Worm (Caenorhabditis elegans) whole organism, mixed stage, embryonic: ENCODE measurements around the gene F10E9.2.
A peak's percentile ranks its signal among the peaks of the same experiment; 100 is the strongest.

Experiments
- M03D4.4 ChIP-seq: sonication (generic microtip); optimal IDR thresholded peaks from 2 replicates; lab custom pipeline; 2017; ENCODE audit warnings: mild to moderate bottlenecking, missing genetic modification characterization, missing compliant biosample characterization
- blmp-1 ChIP-seq: fragments of 150-350 bp; optimal IDR thresholded peaks from 2 replicates; lab custom pipeline; 2014; ENCODE audit warnings: missing biosample characterization, missing genetic modification characterization
- ceh-39 ChIP-seq: fragments of 150-350 bp; optimal IDR thresholded peaks from 2 replicates; lab custom pipeline; 2014; ENCODE audit warnings: missing biosample characterization, missing genetic modification characterization
- ceh-43 ChIP-seq: fragments of 200-800 bp; sonication (Bioruptor generic); optimal IDR thresholded peaks from 2 replicates; lab custom pipeline; 2018; ENCODE audit warnings: mild to moderate bottlenecking, missing genetic modification characterization, moderate library complexity, missing compliant biosample characterization
- ceh-83 ChIP-seq: fragments of 200-800 bp; sonication (Bioruptor generic); optimal IDR thresholded peaks from 2 replicates; lab custom pipeline; 2018; ENCODE audit warnings: mild to moderate bottlenecking, missing genetic modification characterization, missing compliant biosample characterization
- ces-1 ChIP-seq: fragments of 150-350 bp; optimal IDR thresholded peaks from 2 replicates; lab custom pipeline; 2014; ENCODE audit warnings: missing biosample characterization, missing genetic modification reagents, missing genetic modification characterization
- cnd-1 ChIP-seq: fragments of 200-800 bp; sonication (Bioruptor generic); optimal IDR thresholded peaks from 2 replicates; lab custom pipeline; 2018; ENCODE audit warnings: mild to moderate bottlenecking, missing genetic modification characterization, missing compliant biosample characterization
- drap-1 ChIP-seq: fragments of 200-800 bp; sonication (Bioruptor generic); optimal IDR thresholded peaks from 3 replicates; lab custom pipeline; 2018; ENCODE audit warnings: mild to moderate bottlenecking, missing genetic modification characterization, missing compliant biosample characterization
- elt-1 ChIP-seq: sonication (generic microtip); optimal IDR thresholded peaks from 2 replicates; lab custom pipeline; 2017; ENCODE audit warnings: missing genetic modification characterization, mild to moderate bottlenecking, missing compliant biosample characterization, antibody characterized with exemption, moderate library complexity, borderline replicate concordance; ENCODE audit not compliant: insufficient read depth
- elt-3 ChIP-seq: fragments of 150-350 bp; optimal IDR thresholded peaks from 2 replicates; lab custom pipeline; 2014; ENCODE audit warnings: missing biosample characterization, missing genetic modification characterization
- flh-1 ChIP-seq: fragments of 200-800 bp; sonication (Bioruptor generic); optimal IDR thresholded peaks from 2 replicates; lab custom pipeline; 2018; ENCODE audit warnings: mild to moderate bottlenecking, missing genetic modification characterization, moderate library complexity, missing compliant biosample characterization
- ham-2 ChIP-seq: fragments of 200-800 bp; sonication (Bioruptor generic); optimal IDR thresholded peaks from 2 replicates; lab custom pipeline; 2018; ENCODE audit warnings: mild to moderate bottlenecking, missing genetic modification characterization, missing compliant biosample characterization
- hlh-1 ChIP-seq: fragments of 150-350 bp; optimal IDR thresholded peaks from 2 replicates; lab custom pipeline; 2014; ENCODE audit warnings: missing biosample characterization, missing genetic modification reagents, missing genetic modification characterization
- lin-13 ChIP-seq: fragments of 150-350 bp; optimal IDR thresholded peaks from 2 replicates; lab custom pipeline; 2014; ENCODE audit warnings: missing biosample characterization, missing genetic modification characterization
- lin-32 ChIP-seq: fragments of 200-800 bp; sonication (Bioruptor generic); optimal IDR thresholded peaks from 2 replicates; lab custom pipeline; 2018; ENCODE audit warnings: mild to moderate bottlenecking, missing genetic modification characterization, missing compliant biosample characterization
- lsy-2 ChIP-seq: fragments of 150-350 bp; optimal IDR thresholded peaks from 2 replicates; lab custom pipeline; 2014; ENCODE audit warnings: missing biosample characterization, missing genetic modification characterization
- mab-5 ChIP-seq: fragments of 150-350 bp; optimal IDR thresholded peaks from 2 replicates; lab custom pipeline; 2014; ENCODE audit warnings: missing biosample characterization, missing genetic modification characterization
- nhr-12 ChIP-seq: fragments of 150-350 bp; optimal IDR thresholded peaks from 2 replicates; lab custom pipeline; 2014; ENCODE audit warnings: missing biosample characterization, missing genetic modification characterization
- nhr-2 ChIP-seq: fragments of 150-350 bp; optimal IDR thresholded peaks from 2 replicates; lab custom pipeline; 2014; ENCODE audit warnings: missing biosample characterization, missing genetic modification characterization
- nhr-237 ChIP-seq: fragments of 150-350 bp; optimal IDR thresholded peaks from 2 replicates; lab custom pipeline; 2014; ENCODE audit warnings: missing biosample characterization, missing genetic modification characterization
- nhr-28 ChIP-seq: fragments of 150-350 bp; optimal IDR thresholded peaks from 2 replicates; lab custom pipeline; 2014; ENCODE audit warnings: missing biosample characterization, missing genetic modification characterization
- nhr-76 ChIP-seq: sonication (generic microtip); optimal IDR thresholded peaks from 2 replicates; lab custom pipeline; 2017; ENCODE audit warnings: missing biosample characterization, missing genetic modification characterization
- pha-4 ChIP-seq: fragments of 150-350 bp; optimal IDR thresholded peaks from 2 replicates; lab custom pipeline; 2018; ENCODE audit warnings: missing biosample characterization, missing genetic modification reagents, missing genetic modification characterization
- sem-2 ChIP-seq: fragments of 200-800 bp; sonication (Bioruptor generic); optimal IDR thresholded peaks from 2 replicates; lab custom pipeline; 2018; ENCODE audit warnings: mild to moderate bottlenecking, missing genetic modification characterization, missing compliant biosample characterization
- snpc-4 ChIP-seq: fragments of 150-350 bp; optimal IDR thresholded peaks from 2 replicates; lab custom pipeline; 2014; ENCODE audit warnings: missing biosample characterization, missing genetic modification characterization
- sptf-1 ChIP-seq: sonication (generic microtip); optimal IDR thresholded peaks from 2 replicates; lab custom pipeline; 2017; ENCODE audit warnings: mild to moderate bottlenecking, missing genetic modification characterization, moderate library complexity, missing compliant biosample characterization
- tbx-8 ChIP-seq: fragments of 200-800 bp; sonication (Bioruptor generic); optimal IDR thresholded peaks from 2 replicates; lab custom pipeline; 2018; ENCODE audit warnings: mild to moderate bottlenecking, missing genetic modification characterization, moderate library complexity, missing compliant biosample characterization
- unc-120 ChIP-seq: sonication (generic microtip); optimal IDR thresholded peaks from 2 replicates; lab custom pipeline; 2017; ENCODE audit warnings: missing genetic modification characterization, missing compliant biosample characterization; ENCODE audit not compliant: poor library complexity, severe bottlenecking
- unc-39 ChIP-seq: fragments of 150-350 bp; optimal IDR thresholded peaks from 2 replicates; lab custom pipeline; 2014; ENCODE audit warnings: missing biosample characterization, missing genetic modification characterization
- unc-62 ChIP-seq: fragments of 150-350 bp; optimal IDR thresholded peaks from 2 replicates; lab custom pipeline; 2014; ENCODE audit warnings: missing biosample characterization, missing genetic modification reagents, missing genetic modification characterization
- zip-8 ChIP-seq: fragments of 150-350 bp; optimal IDR thresholded peaks from 2 replicates; lab custom pipeline; 2014; ENCODE audit warnings: missing biosample characterization, missing genetic modification characterization
- ztf-11 ChIP-seq: fragments of 150-350 bp; optimal IDR thresholded peaks from 2 replicates; lab custom pipeline; 2014; ENCODE audit warnings: missing biosample characterization, missing genetic modification characterization

F10E9.2 gene

ce11 chrIII:8283525-8283924 is 29.0 kb upstream of the F10E9.2 start:
- TF ChIP-seq ztf-11 (tag; lab: Kevin White, UChicago) (no peak), hlh-1 (tag; lab: Kevin White, UChicago) (peak; percentile 5), mab-5 (no peak), nhr-2 (tag; lab: Kevin White, UChicago) (peak; percentile 21), zip-8 (tag; lab: Kevin White, UChicago) (peak; percentile 35)

DNA sequence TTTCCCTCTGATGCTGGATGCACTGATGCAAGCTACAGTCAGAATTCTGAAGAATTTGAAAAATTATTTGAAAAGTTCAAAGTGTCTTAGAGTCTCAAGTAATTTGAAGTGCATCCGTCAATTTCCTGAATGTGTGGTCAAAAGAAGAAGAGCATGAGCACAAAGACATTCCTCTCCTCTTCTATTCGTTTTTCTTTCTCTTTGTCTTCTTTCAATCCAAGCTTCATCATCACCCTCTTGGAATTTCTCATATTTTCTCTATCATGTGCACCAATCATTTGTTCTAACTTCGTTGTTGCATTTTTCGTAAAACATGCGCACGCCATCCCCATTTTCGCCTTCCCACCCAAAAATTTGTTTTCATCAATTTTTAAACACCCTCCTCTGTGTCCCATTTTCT is 26.5 kb upstream of the F10E9.2 start:
- TF ChIP-seq ces-1 (GFP tag; lab: Kevin White, UChicago), result peak; percentile 23
- TF ChIP-seq M03D4.4 (tag; lab: Kevin White, UChicago), result no peak

ce11 chrIII:8286824-8287223 is 25.7 kb upstream of the F10E9.2 start:
- TF ChIP-seq ceh-43 (GFP tag; lab: Kevin White, UChicago), result no peak
- peak; percentile 91 for TF ChIP-seq hlh-1 (tag; lab: Kevin White, UChicago)

ce11 chrIII:8287519-8287918 is 25.0 kb upstream of the F10E9.2 start:
- TF ChIP-seq unc-39 (tag; lab: Kevin White, UChicago) (no peak), nhr-2 (tag; lab: Kevin White, UChicago) (no peak), unc-120 (tag; lab: Kevin White, UChicago) (peak; percentile 66), sem-2 (GFP tag; lab: Kevin White, UChicago) (no peak), sptf-1 (tag; lab: Kevin White, UChicago) (peak; percentile 27)

DNA sequence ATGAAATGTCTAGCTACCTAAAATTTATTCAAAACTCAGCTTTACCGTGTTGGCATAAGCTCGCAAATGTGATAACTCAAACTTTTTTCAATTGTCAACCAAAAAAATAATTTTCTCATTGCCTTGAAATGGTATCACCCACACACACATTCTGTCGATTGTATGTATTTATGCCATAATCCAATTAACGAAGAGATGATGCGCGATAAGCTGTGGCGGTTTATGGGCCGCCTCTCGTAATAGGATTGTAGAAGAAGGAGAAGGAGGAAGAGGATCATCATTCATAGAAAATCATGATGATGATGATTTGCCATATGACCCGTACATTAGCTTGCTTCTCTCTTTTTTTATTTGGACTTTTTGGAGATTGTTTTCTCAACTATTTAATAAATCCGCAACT is 23.3 kb upstream of the F10E9.2 start:
- no peak for TF ChIP-seq lin-32 (GFP tag; lab: Kevin White, UChicago)
- TF ChIP-seq ces-1 (GFP tag; lab: Kevin White, UChicago), result peak; percentile 95
- peak; percentile 43 for TF ChIP-seq elt-1 (tag; lab: Kevin White, UChicago)

DNA sequence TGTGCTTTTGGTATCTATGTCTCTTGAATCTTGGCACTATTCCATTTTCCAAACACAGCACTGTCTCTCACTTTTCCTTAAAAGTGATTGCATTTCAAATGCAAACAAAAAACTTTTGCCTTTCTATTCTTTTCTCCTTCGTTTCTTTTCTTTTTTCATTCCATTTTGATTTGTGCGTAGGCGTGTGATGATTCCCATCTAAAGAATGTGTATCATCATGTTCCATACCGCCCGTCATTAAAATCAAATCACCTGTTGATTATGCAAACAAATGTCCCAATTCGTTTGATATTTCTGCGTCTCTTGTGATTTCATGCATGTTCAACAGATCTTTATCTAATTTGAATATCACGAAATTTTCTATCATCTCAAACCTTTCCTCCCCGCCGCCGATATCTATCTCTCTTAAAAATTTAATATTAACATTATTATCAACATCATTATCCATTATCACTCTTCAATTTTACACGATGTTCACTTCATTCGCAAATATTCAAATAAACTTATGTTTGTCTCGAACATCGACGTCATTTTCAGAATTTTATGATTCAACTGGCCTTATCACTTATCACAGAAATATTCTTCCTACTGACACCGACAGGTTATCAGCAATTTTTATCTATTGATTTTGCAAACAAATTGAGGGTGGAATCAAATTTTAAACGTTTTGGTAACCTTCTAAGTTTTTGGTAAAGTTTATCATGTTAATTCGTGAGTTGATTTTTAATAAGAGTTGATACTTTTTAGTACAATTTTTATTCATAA is 21.0 kb upstream of the F10E9.2 start:
- TF ChIP-seq nhr-2 (tag; lab: Kevin White, UChicago) (no peak), lin-32 (GFP tag; lab: Kevin White, UChicago) (no peak), nhr-76 (tag; lab: Kevin White, UChicago) (no peak), hlh-1 (tag; lab: Kevin White, UChicago) (no peak), snpc-4 (no peak), nhr-237 (tag; lab: Kevin White, UChicago) (no peak), pha-4 (no peak), flh-1 (GFP tag; lab: Kevin White, UChicago) (no peak), elt-1 (tag; lab: Kevin White, UChicago) (peak; percentile 11), unc-62 (GFP tag; lab: Kevin White, UChicago) (peak; percentile 11), ztf-11 (tag; lab: Kevin White, UChicago) (no peak), lin-13 (tag; lab: Kevin White, UChicago) (no peak), elt-3 (tag; lab: Kevin White, UChicago) (peak; percentile 22)

DNA sequence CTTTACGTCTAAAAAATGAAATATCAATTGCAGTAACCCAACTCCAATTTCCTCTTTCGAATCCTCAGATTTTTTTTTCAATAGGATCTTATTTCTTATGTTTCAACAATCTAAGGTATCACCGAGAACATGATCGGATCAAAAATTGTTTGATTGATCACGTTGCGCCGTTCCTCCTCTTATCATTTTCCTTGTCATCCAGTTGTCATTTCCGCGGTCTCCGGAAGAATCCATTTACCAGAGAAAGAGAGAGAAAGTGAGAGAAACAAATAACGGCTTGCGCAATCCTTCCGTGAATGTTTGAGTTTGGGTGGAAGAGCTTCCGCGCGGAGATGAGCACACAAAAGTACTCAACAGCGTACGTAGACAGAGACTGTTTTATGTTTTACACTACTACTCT is 19.2 kb upstream of the F10E9.2 start:
- TF ChIP-seq nhr-237 (tag; lab: Kevin White, UChicago) (no peak), snpc-4 (no peak), elt-3 (tag; lab: Kevin White, UChicago) (no peak), nhr-12 (no peak), blmp-1 (tag; lab: Kevin White, UChicago) (peak; percentile 44), tbx-8 (no peak), unc-39 (tag; lab: Kevin White, UChicago) (no peak), drap-1 (GFP tag; lab: Kevin White, UChicago) (no peak), lsy-2 (no peak), ham-2 (GFP tag; lab: Kevin White, UChicago) (no peak), zip-8 (tag; lab: Kevin White, UChicago) (peak; percentile 13), mab-5 (no peak), cnd-1 (tag; lab: Kevin White, UChicago) (no peak), flh-1 (GFP tag; lab: Kevin White, UChicago) (no peak), sem-2 (GFP tag; lab: Kevin White, UChicago) (no peak), hlh-1 (tag; lab: Kevin White, UChicago) (no peak), pha-4 (no peak), M03D4.4 (tag; lab: Kevin White, UChicago) (no peak), ceh-83 (no peak), nhr-28 (tag; lab: Kevin White, UChicago) (no peak), ceh-43 (GFP tag; lab: Kevin White, UChicago) (no peak), unc-62 (GFP tag; lab: Kevin White, UChicago) (peak; percentile 77), nhr-2 (tag; lab: Kevin White, UChicago) (no peak), unc-120 (tag; lab: Kevin White, UChicago) (no peak), ztf-11 (tag; lab: Kevin White, UChicago) (no peak), ceh-39 (tag; lab: Kevin White, UChicago) (no peak), lin-13 (tag; lab: Kevin White, UChicago) (no peak)
